Fruit fly (Drosophila melanogaster) whole organism, embryonic: ENCODE results near the gene eIF2Balpha.

ENCODE experiments used
- Antp ChIP-seq: fragments of 200-800 bp; sonication (Bioruptor generic); optimal IDR thresholded peaks from 3 replicates; lab custom pipeline; 2016; ENCODE audit warnings: missing biosample characterization, missing genetic modification characterization
- CG11093 ChIP-seq: fragments of 200-800 bp; sonication (Bioruptor generic); IDR thresholded peaks from 3 replicates; pipeline ENCODE4 v1.3.6; 2022; ENCODE audit warnings: missing biosample characterization, missing genetic modification characterization
- CG12391 ChIP-seq: fragments of 200-800 bp; sonication (Bioruptor generic); optimal IDR thresholded peaks from 3 replicates; lab custom pipeline; 2018; ENCODE audit warnings: missing biosample characterization, mild to moderate bottlenecking, missing genetic modification characterization, moderate library complexity
- CG12769 ChIP-seq: fragments of 200-800 bp; sonication (Bioruptor generic); optimal IDR thresholded peaks from 2 replicates; lab custom pipeline; 2019; ENCODE audit warnings: missing biosample characterization, mild to moderate bottlenecking, missing genetic modification characterization, moderate library complexity
- CG13775 ChIP-seq: fragments of 200-800 bp; sonication (Bioruptor generic); optimal IDR thresholded peaks from 3 replicates; lab custom pipeline; 2017; ENCODE audit warnings: missing biosample characterization, mild to moderate bottlenecking, missing genetic modification characterization
- CG13894 ChIP-seq: fragments of 200-800 bp; sonication (Bioruptor generic); optimal IDR thresholded peaks from 3 replicates; lab custom pipeline; 2018; ENCODE audit warnings: missing biosample characterization, mild to moderate bottlenecking, missing genetic modification characterization, moderate library complexity
- CG15269 ChIP-seq: fragments of 200-800 bp; sonication (Bioruptor generic); optimal IDR thresholded peaks from 2 replicates; lab custom pipeline; 2018; ENCODE audit warnings: missing biosample characterization, mild to moderate bottlenecking, missing genetic modification characterization, moderate library complexity
- CG15514 ChIP-seq: fragments of 200-800 bp; sonication (Bioruptor generic); optimal IDR thresholded peaks from 3 replicates; lab custom pipeline; 2017; ENCODE audit warnings: missing biosample characterization, missing genetic modification characterization, mild to moderate bottlenecking, moderate library complexity, missing genetic modification reagents
- CG15601 ChIP-seq: fragments of 200-800 bp; sonication (Bioruptor generic); optimal IDR thresholded peaks from 3 replicates; lab custom pipeline; 2019; ENCODE audit warnings: missing biosample characterization, mild to moderate bottlenecking, missing genetic modification characterization, moderate library complexity
- CG1602 ChIP-seq: fragments of 200-800 bp; sonication (Bioruptor generic); optimal IDR thresholded peaks from 3 replicates; lab custom pipeline; 2016; ENCODE audit warnings: missing biosample characterization, missing genetic modification characterization
- CG4328 ChIP-seq: fragments of 200-800 bp; sonication (Bioruptor generic); optimal IDR thresholded peaks from 3 replicates; lab custom pipeline; 2017; ENCODE audit warnings: missing biosample characterization, missing genetic modification reagents, missing genetic modification characterization
- CG5953 ChIP-seq: fragments of 200-800 bp; sonication (Bioruptor generic); IDR thresholded peaks from 2 replicates; pipeline ENCODE4 v1.3.6; 2022; ENCODE audit warnings: missing biosample characterization, missing genetic modification characterization
- CG6813 ChIP-seq: fragments of 200-800 bp; sonication (Bioruptor generic); optimal IDR thresholded peaks from 2 replicates; lab custom pipeline; 2017; ENCODE audit warnings: missing biosample characterization, missing genetic modification characterization, mild to moderate bottlenecking, moderate library complexity, missing genetic modification reagents
- CG7745 ChIP-seq: fragments of 200-800 bp; sonication (Bioruptor generic); optimal IDR thresholded peaks from 2 replicates; lab custom pipeline; 2018; ENCODE audit warnings: missing biosample characterization, mild to moderate bottlenecking, missing genetic modification characterization, moderate library complexity
- CG9609 ChIP-seq: fragments of 200-800 bp; sonication (Bioruptor generic); optimal IDR thresholded peaks from 3 replicates; lab custom pipeline; 2016; ENCODE audit warnings: missing biosample characterization, missing genetic modification characterization
- Camta ChIP-seq: fragments of 200-800 bp; sonication (Bioruptor generic); optimal IDR thresholded peaks from 2 replicates; lab custom pipeline; 2016; ENCODE audit warnings: missing biosample characterization, missing genetic modification characterization
- Dbx ChIP-seq: fragments of 200-800 bp; sonication (Bioruptor generic); IDR thresholded peaks from 3 replicates; pipeline ENCODE4 v1.3.6; 2022; ENCODE audit warnings: missing biosample characterization, missing genetic modification characterization
- Dp ChIP-seq: fragments of 200-800 bp; sonication (Bioruptor generic); optimal IDR thresholded peaks from 2 replicates; lab custom pipeline; 2018; ENCODE audit warnings: missing biosample characterization, mild to moderate bottlenecking, missing genetic modification characterization, moderate library complexity
- Ets97D ChIP-seq: fragments of 200-800 bp; sonication (Bioruptor generic); optimal IDR thresholded peaks from 3 replicates; lab custom pipeline; 2016; ENCODE audit warnings: missing biosample characterization, missing genetic modification characterization
- Hey ChIP-seq: fragments of 200-800 bp; sonication (Bioruptor generic); optimal IDR thresholded peaks from 3 replicates; lab custom pipeline; 2018; ENCODE audit warnings: missing biosample characterization, mild to moderate bottlenecking, missing genetic modification characterization
- Lhr ChIP-seq: fragments of 200-800 bp; sonication (Bioruptor generic); optimal IDR thresholded peaks from 3 replicates; lab custom pipeline; 2017; ENCODE audit warnings: mild to moderate bottlenecking, missing biosample characterization, missing genetic modification reagents, missing genetic modification characterization
- MBD-R2 ChIP-seq: fragments of 200-800 bp; sonication (Bioruptor generic); IDR thresholded peaks from 2 replicates; pipeline ENCODE4 v1.3.6; 2022; ENCODE audit warnings: missing biosample characterization, missing genetic modification characterization
- Mrtf ChIP-seq: fragments of 200-800 bp; sonication (Bioruptor generic); IDR thresholded peaks from 3 replicates; pipeline ENCODE4 v1.3.6; 2022; ENCODE audit warnings: missing biosample characterization, missing genetic modification characterization
- NC2α ChIP-seq: fragments of 200-800 bp; sonication (Bioruptor generic); optimal IDR thresholded peaks from 2 replicates; lab custom pipeline; 2016; ENCODE audit warnings: missing biosample characterization, missing genetic modification characterization
- Scr ChIP-seq: fragments of 200-800 bp; sonication (Bioruptor generic); IDR thresholded peaks from 2 replicates; pipeline ENCODE4 v1.3.6; 2022; ENCODE audit warnings: missing biosample characterization, missing genetic modification characterization; ENCODE audit not compliant: partially characterized antibody
- Spps ChIP-seq: fragments of 200-800 bp; sonication (Bioruptor generic); optimal IDR thresholded peaks from 2 replicates; lab custom pipeline; 2018; ENCODE audit warnings: missing biosample characterization, mild to moderate bottlenecking, missing genetic modification characterization
- amos ChIP-seq: fragments of 200-800 bp; sonication (Bioruptor generic); IDR thresholded peaks from 2 replicates; pipeline ENCODE4 v1.3.6; 2022; ENCODE audit warnings: missing biosample characterization, missing genetic modification characterization; ENCODE audit not compliant: partially characterized antibody
- bab2 ChIP-seq: fragments of 200-800 bp; sonication (Bioruptor generic); optimal IDR thresholded peaks from 2 replicates; lab custom pipeline; 2016; ENCODE audit warnings: missing biosample characterization, missing genetic modification characterization
- bowl ChIP-seq: fragments of 200-800 bp; sonication (Bioruptor generic); IDR thresholded peaks from 2 replicates; pipeline ENCODE4 v1.3.6; 2022; ENCODE audit warnings: missing biosample characterization, missing genetic modification characterization
- chinmo ChIP-seq: fragments of 200-800 bp; sonication (Bioruptor generic); IDR thresholded peaks from 4 replicates; pipeline ENCODE4 v1.3.6; 2022; ENCODE audit warnings: missing biosample characterization, missing genetic modification characterization; ENCODE audit not compliant: partially characterized antibody
- chn ChIP-seq: fragments of 200-800 bp; sonication (Bioruptor generic); optimal IDR thresholded peaks from 2 replicates; lab custom pipeline; 2016; ENCODE audit warnings: missing biosample characterization, missing genetic modification characterization
- corto ChIP-seq: fragments of 200-800 bp; sonication (Bioruptor generic); optimal IDR thresholded peaks from 2 replicates; lab custom pipeline; 2016; ENCODE audit warnings: missing biosample characterization, mild to moderate bottlenecking, missing genetic modification characterization, moderate library complexity
- dan ChIP-seq: fragments of 200-800 bp; sonication (Bioruptor generic); IDR thresholded peaks from 2 replicates; pipeline ENCODE4 v1.3.6; 2022; ENCODE audit warnings: missing biosample characterization, missing genetic modification characterization
- dmrt99B ChIP-seq: fragments of 200-800 bp; sonication (Bioruptor generic); optimal IDR thresholded peaks from 2 replicates; lab custom pipeline; 2018; ENCODE audit warnings: missing biosample characterization, mild to moderate bottlenecking, missing genetic modification characterization, moderate library complexity
- grn ChIP-seq: fragments of 200-800 bp; sonication (Bioruptor generic); optimal IDR thresholded peaks from 3 replicates; lab custom pipeline; 2017; ENCODE audit warnings: missing biosample characterization, missing genetic modification characterization
- gsb-n ChIP-seq: fragments of 200-800 bp; sonication (Bioruptor generic); optimal IDR thresholded peaks from 3 replicates; lab custom pipeline; 2018; ENCODE audit warnings: missing biosample characterization, mild to moderate bottlenecking, missing genetic modification characterization
- luna ChIP-seq: fragments of 200-800 bp; sonication (Bioruptor generic); optimal IDR thresholded peaks from 2 replicates; lab custom pipeline; 2016; ENCODE audit warnings: missing biosample characterization, missing genetic modification characterization
- oc ChIP-seq: fragments of 200-800 bp; sonication (Bioruptor generic); optimal IDR thresholded peaks from 2 replicates; lab custom pipeline; 2018; ENCODE audit warnings: missing biosample characterization, mild to moderate bottlenecking, missing genetic modification characterization, moderate library complexity
- onecut ChIP-seq: fragments of 200-800 bp; sonication (Bioruptor generic); IDR thresholded peaks from 2 replicates; pipeline ENCODE4 v1.3.6; 2022; ENCODE audit warnings: missing biosample characterization, missing genetic modification characterization
- peb ChIP-seq: fragments of 200-800 bp; sonication (Bioruptor generic); IDR thresholded peaks from 2 replicates; pipeline ENCODE4 v1.3.6; 2022; ENCODE audit warnings: missing biosample characterization, missing genetic modification characterization
- repo ChIP-seq: fragments of 200-800 bp; sonication (Bioruptor generic); optimal IDR thresholded peaks from 2 replicates; lab custom pipeline; 2016; ENCODE audit warnings: missing biosample characterization, missing genetic modification characterization
- sd ChIP-seq: fragments of 200-800 bp; sonication (Bioruptor generic); optimal IDR thresholded peaks from 3 replicates; lab custom pipeline; 2018; ENCODE audit warnings: missing biosample characterization, mild to moderate bottlenecking, missing genetic modification characterization, moderate library complexity
- shn ChIP-seq: fragments of 200-800 bp; sonication (Bioruptor generic); optimal IDR thresholded peaks from 3 replicates; lab custom pipeline; 2016; ENCODE audit warnings: missing biosample characterization, missing genetic modification characterization
- slbo ChIP-seq: fragments of 200-800 bp; sonication (Bioruptor generic); IDR thresholded peaks from 2 replicates; pipeline ENCODE4 v1.3.6; 2022; ENCODE audit warnings: missing biosample characterization, missing genetic modification characterization
- wek ChIP-seq: fragments of 200-800 bp; sonication (Bioruptor generic); optimal IDR thresholded peaks from 3 replicates; lab custom pipeline; 2018; ENCODE audit warnings: missing biosample characterization, mild to moderate bottlenecking, missing genetic modification characterization, moderate library complexity
- wor ChIP-seq: fragments of 200-800 bp; sonication (Bioruptor generic); IDR thresholded peaks from 2 replicates; pipeline ENCODE4 v1.3.6; 2022; ENCODE audit warnings: missing biosample characterization, missing genetic modification characterization
- zf30C ChIP-seq: fragments of 200-800 bp; sonication (Bioruptor generic); optimal IDR thresholded peaks from 3 replicates; lab custom pipeline; 2018; ENCODE audit warnings: missing biosample characterization, mild to moderate bottlenecking, missing genetic modification characterization
- zfh2 ChIP-seq: fragments of 200-800 bp; sonication (Bioruptor generic); optimal IDR thresholded peaks from 2 replicates; lab custom pipeline; 2016; ENCODE audit warnings: missing biosample characterization, missing genetic modification characterization

The eIF2Balpha gene

DNA sequence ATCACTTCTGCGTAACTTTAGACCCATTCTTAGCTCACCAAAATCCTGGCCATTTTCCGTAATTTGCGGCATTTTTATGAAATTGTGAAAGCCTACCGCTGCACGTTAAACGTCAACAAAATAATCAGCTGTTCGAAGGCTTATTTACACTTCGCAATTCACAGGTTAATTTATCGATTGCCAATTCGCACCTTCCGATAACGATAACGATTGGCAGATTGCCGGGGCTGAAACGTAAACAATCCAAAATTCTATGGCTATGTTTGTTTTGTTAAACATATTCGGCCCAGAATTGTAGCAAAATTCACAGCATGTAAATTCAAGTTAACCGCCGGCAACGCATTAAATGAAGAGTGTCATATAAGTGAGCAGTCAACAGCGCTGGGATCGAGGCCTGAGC lies at the start of gene eIF2Balpha, which contains the start of gene Vps13B (continued):
- TF ChIP-seq chinmo (GFP tag; lab: Robert Waterston, UW): peak; percentile 87; the same call in 2 of the 4 replicates
- peak; percentile 98 for TF ChIP-seq MBD-R2
- peak; percentile 83 for TF ChIP-seq CG13775 (GFP tag; lab: Kevin White, UChicago)
- TF ChIP-seq CG5953 (GFP tag; lab: Robert Waterston, UW): no peak
- no peak for TF ChIP-seq CG11093 (GFP tag; lab: Robert Waterston, UW)
- TF ChIP-seq Lhr: no peak
- no peak for TF ChIP-seq bowl (GFP tag; lab: Robert Waterston, UW)
- TF ChIP-seq Scr (GFP tag; lab: Robert Waterston, UW): peak; percentile 70
- TF ChIP-seq amos: peak; percentile 70

DNA sequence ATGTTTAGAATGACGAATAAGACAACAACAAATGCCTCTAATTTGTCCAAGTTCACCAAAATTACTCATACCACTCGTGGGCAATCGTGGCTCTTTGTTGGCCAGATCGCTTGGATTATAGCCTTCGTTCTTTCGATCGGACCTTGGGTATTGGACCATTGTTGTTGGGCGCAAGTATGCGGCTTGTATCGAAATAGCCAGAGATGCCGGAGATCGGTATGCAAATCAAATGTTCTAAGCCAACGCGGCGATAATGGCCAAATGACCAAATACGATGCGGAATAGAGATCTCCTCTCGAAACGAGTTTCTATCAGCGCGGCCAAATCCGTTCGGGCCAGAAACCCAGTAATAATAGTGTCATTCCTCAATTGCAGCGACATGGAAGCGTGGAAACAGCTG lies 49.5 kb upstream of the eIF2Balpha start:
- TF ChIP-seq CG12769 (tag; lab: Kevin White, UChicago): peak; percentile 4
- TF ChIP-seq CG9609 (GFP tag; lab: Kevin White, UChicago): no peak
- no peak for TF ChIP-seq Mrtf (GFP tag; lab: Robert Waterston, UW)
- peak; percentile 56; the same call in 1 of the 4 replicates for TF ChIP-seq chinmo (GFP tag; lab: Robert Waterston, UW)
- no peak for TF ChIP-seq corto (GFP tag; lab: Kevin White, UChicago)
- peak; percentile 39 for TF ChIP-seq CG13894 (tag; lab: Kevin White, UChicago)
- no peak for TF ChIP-seq zfh2 (GFP tag; lab: Kevin White, UChicago)
- TF ChIP-seq CG4328 (GFP tag; lab: Kevin White, UChicago): no peak
- peak; percentile 93 for TF ChIP-seq sd (tag; lab: Kevin White, UChicago)
- TF ChIP-seq CG7745 (tag; lab: Kevin White, UChicago): no peak
- TF ChIP-seq dmrt99B (tag; lab: Kevin White, UChicago): no peak
- no peak for TF ChIP-seq shn
- TF ChIP-seq, all 482 proteins: peak for 4

DNA sequence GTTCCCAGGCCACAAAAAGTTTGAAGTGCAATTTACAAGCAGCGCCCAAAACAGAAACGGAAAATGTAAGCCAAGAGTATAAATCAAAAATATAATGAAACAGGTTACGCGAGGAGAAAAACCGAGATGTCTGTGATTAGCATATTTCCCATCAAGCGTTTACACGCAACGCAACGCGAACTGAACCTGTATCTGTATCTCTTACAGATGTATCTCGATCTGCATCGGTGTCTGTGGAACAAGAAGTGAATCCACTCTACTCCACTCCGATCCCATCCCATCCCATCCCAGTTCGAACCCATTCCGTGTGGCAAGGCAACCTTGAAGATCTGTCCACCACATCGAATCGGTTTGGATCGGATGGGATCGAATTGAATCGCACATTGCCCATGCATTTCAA lies 48.2 kb upstream of the eIF2Balpha start:
- TF ChIP-seq Dp (no peak), CG1602 (no peak), oc (peak; percentile 7), CG15514 (GFP tag; lab: Kevin White, UChicago) (no peak), CG12391 (no peak), CG15601 (no peak), Antp (GFP tag; lab: Kevin White, UChicago) (no peak), Spps (no peak), CG6813 (no peak), grn (GFP tag; lab: Kevin White, UChicago) (peak; percentile 74), peb (GFP tag; lab: Robert Waterston, UW) (no peak), Hey (no peak), wek (no peak), wor (GFP tag; lab: Robert Waterston, UW) (no peak), NC2α (GFP tag; lab: Kevin White, UChicago) (no peak), Dbx (GFP tag; lab: Robert Waterston, UW) (no peak), zf30C (no peak), Camta (GFP tag; lab: Kevin White, UChicago) (no peak), onecut (GFP tag; lab: Robert Waterston, UW) (no peak), gsb-n (tag; lab: Kevin White, UChicago) (peak; percentile 18), Ets97D (GFP tag; lab: Kevin White, UChicago) (no peak), dan (GFP tag; lab: Robert Waterston, UW) (no peak), luna (GFP tag; lab: Kevin White, UChicago) (no peak), CG15269 (peak; percentile 51), repo (GFP tag; lab: Kevin White, UChicago) (no peak), slbo (GFP tag; lab: Robert Waterston, UW) (0 out of 2 replicates have a peak, but pooled peaks have one; percentile 2), CG12769 (tag; lab: Kevin White, UChicago) (peak; percentile 87), bab2 (GFP tag; lab: Kevin White, UChicago) (no peak), chn (no peak)
